Fruit fly (Drosophila melanogaster): ENCODE results near the gene gny.
A peak's percentile ranks its signal among the peaks of the same experiment; 100 is the strongest.

The gny gene

dm6 chr2L:10430802-10431476 is 51.0 kb downstream of the gny start, which contains the start of the genes Bug22 and TfIIB (continued):
- peak in 1 of 2 experiments; percentile 56 for TF ChIP-seq bsh (GFP tag; optimal IDR thresholded peaks at IDR 0.05)
- 0 out of 2 replicates have a peak, but pooled peaks have one; percentile 30 for TF ChIP-seq gsb (GFP tag; IDR thresholded peaks at IDR 0.05)
- TF ChIP-seq CG16863 (GFP tag; optimal IDR thresholded peaks at IDR 0.05): peak; percentile 35
- TF ChIP-seq her (GFP tag; optimal IDR thresholded peaks at IDR 0.05): peak; percentile 25
- TF ChIP-seq D19A (tag; optimal IDR thresholded peaks at IDR 0.05): no peak
- TF ChIP-seq NFAT (GFP tag; IDR thresholded peaks at IDR 0.05): peak; percentile 76; the same call in 1 of the 2 replicates
- TF ChIP-seq CG1529 (GFP tag; optimal IDR thresholded peaks at IDR 0.05): peak; percentile 6
- peak; percentile 36 for TF ChIP-seq kay (GFP tag; optimal IDR thresholded peaks at IDR 0.05)
- peak; percentile 62 for TF ChIP-seq CG18764 (GFP tag; optimal IDR thresholded peaks at IDR 0.05)
- no peak for TF ChIP-seq CG6254 (GFP tag; optimal IDR thresholded peaks at IDR 0.05)
- no peak for TF ChIP-seq dan (GFP tag; IDR thresholded peaks at IDR 0.05)
- peak; percentile 56 for TF ChIP-seq CG15696 (tag; optimal IDR thresholded peaks at IDR 0.05)
- TF ChIP-seq CG2199 (GFP tag; IDR thresholded peaks at IDR 0.05): no peak
- TF ChIP-seq CG4360 (GFP tag; IDR thresholded peaks at IDR 0.05): peak; percentile 40; the same call in 1 of the 2 replicates
- TF ChIP-seq Ada2b (GFP tag; IDR thresholded peaks at IDR 0.05): peak; percentile 60
- peak; percentile 47 for TF ChIP-seq Fer1 (GFP tag; optimal IDR thresholded peaks at IDR 0.05)
- peak; percentile 94 for TF ChIP-seq Med (GFP tag)
- TF ChIP-seq caup (GFP tag; optimal IDR thresholded peaks at IDR 0.05; ENCODE audit: severe bottlenecking): no peak
- TF ChIP-seq tgo (GFP tag; IDR thresholded peaks at IDR 0.05): peak; percentile 74
- TF ChIP-seq Six4 (GFP tag; optimal IDR thresholded peaks at IDR 0.05): peak; percentile 55
- TF ChIP-seq Dll (GFP tag; IDR thresholded peaks at IDR 0.05; ENCODE audit: partially characterized antibody): peak; percentile 55; the same call in 2 of the 4 replicates
- TF ChIP-seq CG10321 (GFP tag; IDR thresholded peaks at IDR 0.05): no peak
- no peak for TF ChIP-seq cas (GFP tag; IDR thresholded peaks at IDR 0.05)
- TF ChIP-seq Sox100B (GFP tag; optimal IDR thresholded peaks at IDR 0.05): peak; percentile 39
- TF ChIP-seq al (GFP tag; IDR thresholded peaks at IDR 0.05): no peak
- peak; percentile 53 for TF ChIP-seq Camta (GFP tag; optimal IDR thresholded peaks at IDR 0.05)
- TF ChIP-seq chif (GFP tag; optimal IDR thresholded peaks at IDR 0.05): peak; percentile 35 to 41
- TF ChIP-seq Hr39 (optimal IDR thresholded peaks at IDR 0.05): no peak
- TF ChIP-seq nmo (GFP tag; optimal IDR thresholded peaks at IDR 0.05): peak; percentile 77
- TF ChIP-seq CG11696 (GFP tag; IDR thresholded peaks at IDR 0.05): no peak
- TF ChIP-seq Kr (GFP tag; optimal IDR thresholded peaks at IDR 0.05): no peak
- no peak for TF ChIP-seq danr (GFP tag; IDR thresholded peaks at IDR 0.05)
- peak; percentile 63; the same call in 2 of the 3 replicates for TF ChIP-seq dysf (GFP tag; IDR thresholded peaks at IDR 0.05)
- no peak for TF ChIP-seq aop (GFP tag; IDR thresholded peaks at IDR 0.05)
- no peak for TF ChIP-seq lab (GFP tag; optimal IDR thresholded peaks at IDR 0.05)
- peak; percentile 61 for TF ChIP-seq ttk (GFP tag; IDR thresholded peaks at IDR 0.05)
- peak; percentile 17 for TF ChIP-seq CG3995 (GFP tag; optimal IDR thresholded peaks at IDR 0.05)
- TF ChIP-seq prd (optimal IDR thresholded peaks at IDR 0.05): no peak
- peak; percentile 68; the same call in 2 of the 3 replicates for TF ChIP-seq prd (GFP tag; IDR thresholded peaks at IDR 0.05)
- peak; percentile 45; the same call in 1 of the 2 replicates for TF ChIP-seq CG32772 (GFP tag; IDR thresholded peaks at IDR 0.05)
- TF ChIP-seq HLH3B (GFP tag; IDR thresholded peaks at IDR 0.05): peak; percentile 58
